Fruit fly (Drosophila melanogaster): ENCODE results near the gene CG11345.
A peak's percentile ranks its signal among the peaks of the same experiment; 100 is the strongest.

DNA sequence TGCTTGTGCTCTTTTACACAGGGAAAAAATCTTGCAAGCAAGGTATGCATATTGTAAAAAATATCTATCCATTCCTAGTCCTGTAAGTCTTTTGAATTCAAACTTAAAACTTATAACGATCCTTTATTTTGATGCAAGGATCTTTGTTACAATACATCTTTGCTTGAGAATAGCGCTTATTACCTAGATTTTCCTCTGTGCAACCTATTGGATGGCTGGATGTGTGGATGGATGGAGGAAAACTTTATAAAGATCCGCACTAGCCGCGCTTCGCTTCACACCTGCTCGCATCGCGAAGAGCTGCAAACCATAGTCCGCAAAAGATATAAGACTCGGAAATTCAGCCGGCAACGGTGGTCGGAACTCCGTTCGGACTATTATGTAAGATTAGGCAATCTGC, 36.6 kb downstream of the CG11345 start, which contains the start of gene CG15020:
- TF ChIP-seq rn (GFP tag; IDR thresholded peaks at IDR 0.05) (no peak), CG14655 (GFP tag; optimal IDR thresholded peaks at IDR 0.05) (peak; percentile 56), gl (tag; optimal IDR thresholded peaks at IDR 0.05) (no peak), EcR (GFP tag; optimal IDR thresholded peaks at IDR 0.05) (no peak), CG17806 (tag; optimal IDR thresholded peaks at IDR 0.05) (no peak), Pif1A (GFP tag; optimal IDR thresholded peaks at IDR 0.05) (no peak), CG32121 (GFP tag; IDR thresholded peaks at IDR 0.05) (no peak), Pif1B (GFP tag; optimal IDR thresholded peaks at IDR 0.05) (no peak), D1 (tag; optimal IDR thresholded peaks at IDR 0.05) (no peak), CG12605 (GFP tag; IDR thresholded peaks at IDR 0.05) (no peak), CG10348 (GFP tag; IDR thresholded peaks at IDR 0.05) (no peak)
